Worm (Caenorhabditis elegans) whole organism, young adult: ENCODE results near the gene D1069.3.
"Not testable (repeated sequence)": the region's sequence is repeated elsewhere in the genome, so short reads cannot be mapped to it uniquely, and the experiment has no call there.

ENCODE experiments used
- B0261.1 ChIP-seq: sonication (generic microtip); optimal IDR thresholded peaks from 2 replicates; lab custom pipeline; 2016; ENCODE audit warnings: mild to moderate bottlenecking, missing genetic modification characterization, moderate library complexity, missing compliant biosample characterization
- B0336.3 ChIP-seq: fragments of 200-800 bp; sonication (Bioruptor generic); IDR thresholded peaks from 2 replicates; pipeline ENCODE4 v1.3.6; 2022; ENCODE audit warnings: missing genetic modification characterization, missing compliant biosample characterization
- F22D6.2 ChIP-seq: sonication (generic microtip); optimal IDR thresholded peaks from 2 replicates; lab custom pipeline; 2016; ENCODE audit warnings: mild to moderate bottlenecking, missing genetic modification characterization, missing compliant biosample characterization
- F52B5.7 ChIP-seq: sonication (generic microtip); optimal IDR thresholded peaks from 2 replicates; lab custom pipeline; 2016; ENCODE audit warnings: mild to moderate bottlenecking, missing genetic modification characterization, missing compliant biosample characterization
- F55B11.4 ChIP-seq: sonication (generic microtip); optimal IDR thresholded peaks from 2 replicates; lab custom pipeline; 2016; ENCODE audit warnings: missing compliant biosample characterization, missing genetic modification characterization, borderline replicate concordance; ENCODE audit not compliant: insufficient read depth
- F57A8.1 ChIP-seq: fragments of 200-800 bp; sonication (Bioruptor generic); optimal IDR thresholded peaks from 2 replicates; lab custom pipeline; 2018; ENCODE audit warnings: mild to moderate bottlenecking, missing genetic modification characterization, moderate library complexity, missing compliant biosample characterization
- T07F8.4 ChIP-seq: sonication (generic microtip); optimal IDR thresholded peaks from 2 replicates; lab custom pipeline; 2016; ENCODE audit warnings: mild to moderate bottlenecking, missing genetic modification characterization, moderate library complexity, missing compliant biosample characterization
- Y67H2A.10 ChIP-seq: fragments of 200-800 bp; sonication (Bioruptor generic); conservative IDR thresholded peaks from 2 replicates; pipeline ENCODE4 v1.3.6; 2022; ENCODE audit warnings: missing genetic modification reagents, missing genetic modification characterization, missing compliant biosample characterization
- aptf-3 ChIP-seq: fragments of 200-800 bp; sonication (Bioruptor generic); IDR thresholded peaks from 2 replicates; pipeline ENCODE4 v1.3.6; 2022; ENCODE audit warnings: missing genetic modification characterization, missing compliant biosample characterization
- athp-1 ChIP-seq: sonication (generic microtip); optimal IDR thresholded peaks from 2 replicates; lab custom pipeline; 2017; ENCODE audit warnings: mild to moderate bottlenecking, missing genetic modification characterization, missing compliant biosample characterization
- ceh-58 ChIP-seq: fragments of 200-800 bp; sonication (Bioruptor generic); IDR thresholded peaks from 2 replicates; pipeline ENCODE4 v1.3.6; 2022; ENCODE audit warnings: missing genetic modification characterization, missing compliant biosample characterization
- ceh-79 ChIP-seq: sonication (generic microtip); optimal IDR thresholded peaks from 2 replicates; lab custom pipeline; 2017; ENCODE audit warnings: mild to moderate bottlenecking, missing genetic modification characterization, missing compliant biosample characterization
- ceh-91 ChIP-seq: fragments of 200-800 bp; sonication (Bioruptor generic); IDR thresholded peaks from 2 replicates; pipeline ENCODE4 v1.3.6; 2022; ENCODE audit warnings: missing genetic modification reagents, missing genetic modification characterization, missing compliant biosample characterization
- die-1 ChIP-seq: sonication (generic microtip); optimal IDR thresholded peaks from 2 replicates; lab custom pipeline; 2016; ENCODE audit warnings: missing genotype, mild to moderate bottlenecking, missing genetic modification characterization, missing compliant biosample characterization
- dpl-1 ChIP-seq: fragments of 150-350 bp; optimal IDR thresholded peaks from 2 replicates; lab custom pipeline; 2014; ENCODE audit warnings: missing biosample characterization, missing genetic modification reagents, missing genetic modification characterization
- egl-18 ChIP-seq: fragments of 200-800 bp; sonication (Bioruptor generic); IDR thresholded peaks from 2 replicates; pipeline ENCODE4 v1.3.6; 2022; ENCODE audit warnings: missing genetic modification reagents, missing genetic modification characterization, missing compliant biosample characterization
- egl-44 ChIP-seq: fragments of 200-800 bp; sonication (Bioruptor generic); IDR thresholded peaks from 2 replicates; pipeline ENCODE4 v1.3.6; 2022; ENCODE audit warnings: missing genetic modification reagents, missing genetic modification characterization, missing compliant biosample characterization
- egrh-3 ChIP-seq: fragments of 200-800 bp; sonication (Bioruptor generic); IDR thresholded peaks from 2 replicates; pipeline ENCODE4 v1.3.6; 2022; ENCODE audit warnings: missing genetic modification reagents, missing genetic modification characterization, missing compliant biosample characterization
- ekl-4 ChIP-seq: fragments of 200-800 bp; sonication (Bioruptor generic); IDR thresholded peaks from 2 replicates; pipeline ENCODE4 v1.3.6; 2022; ENCODE audit warnings: missing genetic modification reagents, missing genetic modification characterization, missing compliant biosample characterization
- gei-17 ChIP-seq: fragments of 200-800 bp; sonication (Bioruptor generic); optimal IDR thresholded peaks from 2 replicates; lab custom pipeline; 2018; ENCODE audit warnings: mild to moderate bottlenecking, missing genetic modification characterization, missing compliant biosample characterization
- hmg-1.2 ChIP-seq: fragments of 200-800 bp; sonication (Bioruptor generic); IDR thresholded peaks from 2 replicates; pipeline ENCODE4 v1.3.6; 2022; ENCODE audit warnings: missing genetic modification reagents, missing genetic modification characterization, missing compliant biosample characterization
- let-526 ChIP-seq: fragments of 200-800 bp; sonication (Bioruptor generic); IDR thresholded peaks from 2 replicates; pipeline ENCODE4 v1.3.6; 2022; ENCODE audit warnings: missing genetic modification reagents, missing genetic modification characterization, missing compliant biosample characterization
- lsy-27 ChIP-seq: sonication (generic microtip); optimal IDR thresholded peaks from 2 replicates; lab custom pipeline; 2017; ENCODE audit warnings: missing genetic modification characterization, mild to moderate bottlenecking, missing compliant biosample characterization, antibody characterized with exemption, missing genotype, borderline replicate concordance; ENCODE audit not compliant: insufficient read depth
- madf-3 ChIP-seq: fragments of 200-800 bp; sonication (Bioruptor generic); IDR thresholded peaks from 2 replicates; pipeline ENCODE4 v1.3.6; 2022; ENCODE audit warnings: missing genetic modification reagents, missing genetic modification characterization, missing compliant biosample characterization
- mel-28 ChIP-seq: sonication (generic microtip); optimal IDR thresholded peaks from 2 replicates; lab custom pipeline; 2016; ENCODE audit warnings: borderline replicate concordance, mild to moderate bottlenecking, missing genetic modification characterization, missing compliant biosample characterization
- mxl-1 ChIP-seq: sonication (generic microtip); optimal IDR thresholded peaks from 2 replicates; lab custom pipeline; 2016; ENCODE audit warnings: missing genetic modification characterization, missing compliant biosample characterization
- nfyb-1 ChIP-seq: fragments of 200-800 bp; sonication (Bioruptor generic); IDR thresholded peaks from 2 replicates; pipeline ENCODE4 v1.3.6; 2022; ENCODE audit warnings: missing genetic modification reagents, missing genetic modification characterization, missing compliant biosample characterization
- snpc-4 ChIP-seq, 5 experiments: fragments of 150-350 bp in 1 of 5; sonication (generic microtip) in 4 of 5; optimal IDR thresholded peaks; 2 replicates each; lab custom pipeline; 2014 to 2018; ENCODE audit warnings: missing genetic modification characterization in 5 of 5, missing biosample characterization in 3 of 5, antibody characterized with exemption in 2 of 5, mild to moderate bottlenecking in 2 of 5, missing compliant biosample characterization in 2 of 5, missing genotype in 2 of 5, moderate library complexity in 2 of 5, missing genetic modification reagents in 1 of 5
- sptf-2 ChIP-seq: fragments of 200-800 bp; sonication (Bioruptor generic); optimal IDR thresholded peaks from 2 replicates; lab custom pipeline; 2018; ENCODE audit warnings: mild to moderate bottlenecking, missing genetic modification characterization, missing compliant biosample characterization
- tbx-9 ChIP-seq: sonication (generic microtip); optimal IDR thresholded peaks from 2 replicates; lab custom pipeline; 2016; ENCODE audit warnings: borderline replicate concordance, missing genetic modification characterization, inconsistent platforms, missing compliant biosample characterization
- tlf-1 ChIP-seq: fragments of 200-800 bp; sonication (Bioruptor generic); optimal IDR thresholded peaks from 2 replicates; lab custom pipeline; 2018; ENCODE audit warnings: mild to moderate bottlenecking, missing genetic modification characterization, missing compliant biosample characterization
- unc-62 ChIP-seq: fragments of 150-350 bp; optimal IDR thresholded peaks from 2 replicates; lab custom pipeline; 2014; ENCODE audit warnings: missing biosample characterization, missing genetic modification reagents, missing genetic modification characterization
- xnd-1 ChIP-seq: sonication (generic microtip); optimal IDR thresholded peaks from 2 replicates; lab custom pipeline; 2016; ENCODE audit warnings: missing genotype, missing genetic modification reagents, missing genetic modification characterization, missing compliant biosample characterization
- zfh-2 ChIP-seq: fragments of 200-800 bp; sonication (Bioruptor generic); conservative IDR thresholded peaks from 2 replicates; pipeline ENCODE4 v1.3.6; 2022; ENCODE audit warnings: missing genetic modification reagents, missing genetic modification characterization, missing compliant biosample characterization
- ztf-3 ChIP-seq: fragments of 200-800 bp; sonication (Bioruptor generic); optimal IDR thresholded peaks from 2 replicates; lab custom pipeline; 2018; ENCODE audit warnings: mild to moderate bottlenecking, missing genetic modification characterization, missing compliant biosample characterization

Gene D1069.3

DNA sequence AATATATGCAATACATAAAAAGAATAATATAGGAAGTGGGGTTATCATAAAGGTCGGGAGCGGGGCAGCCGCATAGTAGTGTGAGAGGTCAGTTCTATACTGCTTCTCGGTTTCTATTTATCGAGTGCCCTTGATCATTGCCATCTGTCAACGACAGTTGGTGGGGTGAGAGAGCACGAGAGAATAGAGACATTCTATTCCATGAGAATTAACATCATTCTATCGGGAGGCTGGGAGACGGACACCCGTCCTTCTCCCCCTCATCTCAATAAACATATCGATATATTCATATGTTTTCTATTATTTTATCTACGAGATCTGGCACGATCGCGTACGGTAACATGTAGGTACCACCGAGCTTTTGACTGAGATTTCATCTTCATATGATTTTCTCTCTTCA, 35.6 kb downstream of the D1069.3 start, which contains the start of gene mps-2:
Gene mps-2 (minus strand): TSS at position 101 of the 400 bp plus-strand sequence.
- TF ChIP-seq ceh-58, egl-44, nfyb-1 (GFP tag; lab: Robert Waterston, UW): not testable (repeated sequence)

DNA sequence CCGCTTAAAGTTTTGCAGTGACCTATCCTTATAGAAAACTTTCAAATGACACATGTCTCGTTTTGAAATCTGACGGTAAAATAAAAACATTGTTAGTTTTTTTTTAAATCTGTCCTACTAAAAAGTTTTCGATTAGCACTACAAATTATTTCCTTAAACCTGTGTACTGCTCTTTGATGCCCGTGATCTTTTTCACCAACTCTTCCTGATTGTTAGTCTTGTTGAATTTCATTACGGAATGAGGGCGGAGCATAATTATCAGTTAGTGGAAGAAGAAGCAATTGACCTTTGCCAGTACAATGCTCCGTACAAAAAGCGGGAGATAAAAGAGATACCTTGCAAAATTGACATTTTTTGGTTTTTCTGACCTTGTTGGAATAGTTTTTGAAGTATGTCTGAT, 40.5 kb downstream of the D1069.3 start, which contains the start of gene K01A2.4:
Gene K01A2.4 (plus strand): TSS at position 301 of the 400 bp plus-strand sequence.
- TF ChIP-seq F22D6.2 (tag; lab: Kevin White, UChicago), result no peak
- TF ChIP-seq snpc-4 (GFP tag; optimal IDR thresholded peaks at IDR 0.05; lab: Kevin White, UChicago), result no peak
- TF ChIP-seq snpc-4 (tag; optimal IDR thresholded peaks at IDR 0.05; lab: Kevin White, UChicago), result no peak
- TF ChIP-seq nfyb-1 (GFP tag; lab: Robert Waterston, UW), result no peak
- no peak for TF ChIP-seq F57A8.1 (GFP tag; lab: Kevin White, UChicago)
- TF ChIP-seq tlf-1 (GFP tag; lab: Kevin White, UChicago), result no peak
- no peak for TF ChIP-seq Y67H2A.10 (GFP tag; lab: Robert Waterston, UW)
- no peak for TF ChIP-seq B0336.3 (GFP tag; lab: Robert Waterston, UW)
- no peak for TF ChIP-seq B0261.1 (tag; lab: Kevin White, UChicago)
- no peak for TF ChIP-seq sptf-2 (GFP tag; lab: Kevin White, UChicago)
- TF ChIP-seq T07F8.4 (tag; lab: Kevin White, UChicago), result no peak

DNA sequence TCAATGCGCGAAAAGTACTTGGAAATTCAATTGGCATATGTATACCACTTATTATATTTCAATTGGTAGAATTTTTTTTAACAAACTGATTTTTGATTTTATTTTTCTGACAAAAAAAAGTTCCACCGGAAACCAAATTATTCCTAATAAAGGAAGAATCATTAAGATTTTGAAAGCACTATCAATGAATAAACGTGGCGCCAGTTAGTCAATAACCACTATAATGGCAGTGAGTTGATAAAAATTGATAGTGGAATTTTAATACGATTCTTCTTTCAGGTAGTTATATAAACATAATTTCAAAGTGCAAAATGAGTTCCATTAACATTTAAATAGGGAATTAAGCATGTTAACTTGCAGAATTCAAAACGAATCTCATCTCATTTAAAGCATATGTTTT, 42.0 kb downstream of the D1069.3 start, which contains the start of gene col-69:
Gene col-69 (minus strand): TSS at position 101 of the 400 bp plus-strand sequence.
- TF ChIP-seq madf-3 (GFP tag; lab: Robert Waterston, UW) (no peak), dpl-1 (no peak), mxl-1 (tag; lab: Kevin White, UChicago) (no peak), ceh-79 (tag; lab: Kevin White, UChicago) (no peak), gei-17 (GFP tag; lab: Kevin White, UChicago) (no peak), lsy-27 (tag; lab: Kevin White, UChicago) (no peak), F55B11.4 (tag; lab: Kevin White, UChicago) (no peak), ekl-4 (GFP tag; lab: Robert Waterston, UW) (no peak), snpc-4 (GFP tag; optimal IDR thresholded peaks at IDR 0.05; lab: Kevin White, UChicago) (no peak), snpc-4 (tag; optimal IDR thresholded peaks at IDR 0.05; lab: Kevin White, UChicago) (no peak), ztf-3 (GFP tag; lab: Kevin White, UChicago) (no peak), egl-18 (no peak), ceh-91 (GFP tag; lab: Robert Waterston, UW) (no peak), athp-1 (tag; lab: Kevin White, UChicago) (no peak), xnd-1 (no peak), die-1 (no peak), hmg-1.2 (no peak), let-526 (GFP tag; lab: Robert Waterston, UW) (no peak), F52B5.7 (tag; lab: Kevin White, UChicago) (no peak), tbx-9 (tag; lab: Kevin White, UChicago) (no peak)

DNA sequence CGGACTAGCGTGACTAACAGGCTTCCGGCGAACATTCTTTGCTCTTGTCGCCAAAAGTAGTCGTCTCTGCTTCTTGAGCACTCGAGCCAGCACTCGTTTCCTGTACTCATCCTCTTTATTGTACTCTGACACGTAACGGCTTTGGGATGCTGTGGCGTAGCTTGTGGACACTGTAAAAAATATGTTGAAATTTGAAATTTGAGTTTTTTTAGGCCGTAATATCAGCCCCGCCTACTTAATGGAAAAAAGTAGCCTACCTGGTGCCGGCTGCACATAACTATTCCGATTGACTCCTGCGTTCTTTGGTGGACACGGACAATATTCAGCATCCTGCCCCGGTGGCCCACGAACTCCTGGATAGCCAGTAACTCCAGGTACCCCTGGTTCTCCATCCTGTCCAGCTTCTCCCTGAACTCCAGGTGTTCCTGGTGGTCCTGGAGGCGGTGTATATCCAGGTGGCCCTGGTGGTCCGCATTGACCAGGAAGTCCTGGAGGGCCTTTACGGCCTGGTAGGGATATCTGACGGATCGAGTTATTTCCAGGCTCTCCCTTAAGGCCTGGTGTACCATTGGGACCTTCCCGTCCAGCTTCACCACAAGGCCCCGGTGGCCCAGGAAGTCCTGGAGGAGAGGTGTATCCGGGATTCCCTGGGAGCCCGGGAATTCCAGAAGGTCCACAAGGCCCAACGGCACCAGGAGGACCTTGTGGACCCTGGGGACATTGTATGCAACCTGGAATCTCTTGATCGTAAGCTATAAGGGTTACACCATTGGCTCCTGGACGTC, 43.6 kb downstream of the D1069.3 start:
- TF ChIP-seq egrh-3 (peak; percentile 23; the same call in 1 of the 2 replicates), aptf-3 (no peak), mel-28 (tag; lab: Kevin White, UChicago) (no peak), zfh-2 (GFP tag; lab: Robert Waterston, UW) (peak; percentile 87), gei-17 (GFP tag; lab: Kevin White, UChicago) (no peak), unc-62 (GFP tag; lab: Kevin White, UChicago) (no peak)
